Worm (Caenorhabditis elegans): Measurements from ENCODE around the gene W04G3.12.

DNA sequence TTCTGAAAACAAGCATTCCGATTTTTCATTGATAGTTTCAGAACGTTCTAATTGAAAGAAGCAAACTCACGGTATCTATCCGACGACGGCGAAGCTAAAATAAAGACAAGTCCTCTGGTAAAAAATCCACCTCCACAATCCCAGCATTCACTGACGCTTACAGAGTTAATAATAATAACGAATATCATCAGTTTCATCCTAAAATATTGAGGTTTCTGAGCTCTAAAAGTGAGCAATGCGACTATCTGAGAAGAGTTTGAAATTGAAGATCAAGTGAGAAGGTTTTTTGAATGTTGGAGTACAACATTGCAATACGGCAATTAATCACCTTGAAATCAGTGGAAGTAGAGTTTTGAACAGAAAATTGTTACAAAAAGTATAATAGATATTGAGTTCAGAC is at the start of gene W04G3.12:
- no peak for TF ChIP-seq mls-2 (tag; optimal IDR thresholded peaks at IDR 0.05)
- no peak for TF ChIP-seq sptf-1 (tag; optimal IDR thresholded peaks at IDR 0.05)
- no peak for TF ChIP-seq mep-1 (tag; optimal IDR thresholded peaks at IDR 0.05)
- TF ChIP-seq ces-1 (GFP tag; optimal IDR thresholded peaks at IDR 0.05), result no peak
- TF ChIP-seq mab-5 (tag; optimal IDR thresholded peaks at IDR 0.05), result no peak
- no peak for TF ChIP-seq nhr-28 (tag; optimal IDR thresholded peaks at IDR 0.05)
- TF ChIP-seq pha-4 (tag; optimal IDR thresholded peaks at IDR 0.05), result no peak
- TF ChIP-seq zip-8 (tag; optimal IDR thresholded peaks at IDR 0.05), result no peak
- no peak for TF ChIP-seq unc-120 (tag; optimal IDR thresholded peaks at IDR 0.05; ENCODE audit: poor library complexity, severe bottlenecking)
- TF ChIP-seq nhr-237 (tag; optimal IDR thresholded peaks at IDR 0.05), result no peak
- no peak for TF ChIP-seq nhr-12 (tag; optimal IDR thresholded peaks at IDR 0.05)
- no peak for TF ChIP-seq unc-62 (GFP tag; optimal IDR thresholded peaks at IDR 0.05)
- no peak for TF ChIP-seq elt-3 (tag; optimal IDR thresholded peaks at IDR 0.05)

Measured in whole organism, mixed stage, embryonic.